Fruit fly (Drosophila melanogaster): ENCODE results near the gene TotE.
A peak's percentile ranks its signal among the peaks of the same experiment; 100 is the strongest.

The TotE gene

DNA sequence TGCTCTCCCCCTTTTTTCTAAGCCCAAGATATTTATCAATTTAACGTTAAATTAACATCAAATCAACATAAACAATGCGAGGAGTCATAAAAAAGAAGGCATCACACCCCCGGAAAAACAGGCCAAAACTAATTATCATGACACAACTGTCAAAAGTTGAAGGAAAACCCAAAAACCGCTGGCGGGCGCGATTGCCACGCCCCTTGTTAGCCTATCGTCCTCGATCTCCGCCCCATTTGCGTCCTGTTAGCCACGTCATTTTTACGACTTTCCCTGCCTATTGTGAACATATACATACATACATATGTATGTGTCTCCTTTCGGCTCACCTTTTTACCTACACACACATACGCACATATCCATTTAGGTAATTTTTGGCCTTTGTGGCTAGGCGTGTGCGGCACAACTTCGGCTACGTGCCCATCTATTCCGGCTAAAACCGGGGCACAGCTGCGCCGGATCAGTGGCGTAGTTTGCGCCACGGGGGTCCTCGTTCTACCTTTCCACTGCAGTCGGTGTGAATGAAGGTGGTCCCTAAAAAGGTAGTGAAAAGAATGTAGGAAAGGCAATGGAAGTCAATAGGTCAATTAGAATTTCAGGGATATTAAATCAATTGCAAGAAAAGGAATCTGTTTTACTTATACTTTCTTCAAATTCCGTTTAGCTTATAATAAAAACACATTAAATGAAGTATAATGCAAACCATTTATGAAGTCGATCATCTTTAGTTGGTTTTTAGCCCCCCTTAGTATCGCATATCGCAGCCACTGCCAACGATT, 46.6 kb downstream of the TotE start (continued):
- TF ChIP-seq stwl (tag; optimal IDR thresholded peaks at IDR 0.05) (no peak), CG7556 (GFP tag; optimal IDR thresholded peaks at IDR 0.05) (peak; percentile 59), B-H2 (GFP tag; optimal IDR thresholded peaks at IDR 0.05) (no peak), MTF-1 (GFP tag; optimal IDR thresholded peaks at IDR 0.05; ENCODE audit: borderline replicate concordance) (no peak), Sry-β (GFP tag; optimal IDR thresholded peaks at IDR 0.05) (no peak), Drgx (GFP tag; IDR thresholded peaks at IDR 0.05) (no peak), lmd (GFP tag; IDR thresholded peaks at IDR 0.05) (peak; percentile 42; the same call in 1 of the 2 replicates), Kr (GFP tag; optimal IDR thresholded peaks at IDR 0.05) (no peak), CG17568 (GFP tag; optimal IDR thresholded peaks at IDR 0.05) (no peak), CG42726 (GFP tag; IDR thresholded peaks at IDR 0.05; ENCODE audit: partially characterized antibody) (no peak), CG14710 (tag; optimal IDR thresholded peaks at IDR 0.05) (peak; percentile 47), dysf (GFP tag; IDR thresholded peaks at IDR 0.05) (peak; percentile 57; the same call in 2 of the 3 replicates), repo (GFP tag; optimal IDR thresholded peaks at IDR 0.05) (no peak), wor (GFP tag; IDR thresholded peaks at IDR 0.05) (peak; percentile 19; the same call in 1 of the 2 replicates), Dref (GFP tag; IDR thresholded peaks at IDR 0.05) (no peak), hb (GFP tag; IDR thresholded peaks at IDR 0.05; ENCODE audit: partially characterized antibody) (no peak), oc (tag; optimal IDR thresholded peaks at IDR 0.05) (no peak), slbo (GFP tag; IDR thresholded peaks at IDR 0.05) (0 out of 2 replicates have a peak, but pooled peaks have one; percentile 17), CG12236 (GFP tag; optimal IDR thresholded peaks at IDR 0.05) (no peak), p53 (GFP tag; optimal IDR thresholded peaks at IDR 0.05) (no peak), CoRest (tag; optimal IDR thresholded peaks at IDR 0.05) (peak; percentile 65), CG2116 (GFP tag; optimal IDR thresholded peaks at IDR 0.05) (no peak), lbe (GFP tag; optimal IDR thresholded peaks at IDR 0.05) (no peak), CG11093 (GFP tag; IDR thresholded peaks at IDR 0.05) (no peak), dmrt11E (tag; optimal IDR thresholded peaks at IDR 0.05) (peak; percentile 67), CG8089 (GFP tag; optimal IDR thresholded peaks at IDR 0.05) (no peak), CG18262 (tag; optimal IDR thresholded peaks at IDR 0.05) (peak; percentile 75), CG10267 (tag; optimal IDR thresholded peaks at IDR 0.05) (peak; percentile 48), Hr51 (GFP tag; optimal IDR thresholded peaks at IDR 0.05) (peak in 1 of 2 experiments; percentile 57), Elba2 (GFP tag; optimal IDR thresholded peaks at IDR 0.05) (peak; percentile 78), ap (GFP tag; IDR thresholded peaks at IDR 0.05) (no peak), trh (GFP tag; optimal IDR thresholded peaks at IDR 0.05) (no peak), tap (tag; optimal IDR thresholded peaks at IDR 0.05) (peak; percentile 27), fu2 (GFP tag; optimal IDR thresholded peaks at IDR 0.05) (peak; percentile 11), Pdp1 (GFP tag; optimal IDR thresholded peaks at IDR 0.05) (peak; percentile 28 to 44), CG6272 (GFP tag; IDR thresholded peaks at IDR 0.05) (0 out of 2 replicates have a peak, but pooled peaks have one; percentile 14), wek (GFP tag; optimal IDR thresholded peaks at IDR 0.05) (no peak), sna (GFP tag; IDR thresholded peaks at IDR 0.05; ENCODE audit: partially characterized antibody) (no peak), ems (GFP tag; optimal IDR thresholded peaks at IDR 0.05) (peak; percentile 8), Hr3 (GFP tag; optimal IDR thresholded peaks at IDR 0.05) (peak; percentile 45), hth (optimal IDR thresholded peaks at IDR 0.05) (no peak), lilli (GFP tag; optimal IDR thresholded peaks at IDR 0.05) (peak; percentile 47), CG13123 (GFP tag; optimal IDR thresholded peaks at IDR 0.05) (no peak), CG2199 (GFP tag; IDR thresholded peaks at IDR 0.05) (0 out of 3 replicates have a peak, but pooled peaks have one; percentile 31), sisA (GFP tag; IDR thresholded peaks at IDR 0.05) (peak; percentile 36; the same call in 1 of the 2 replicates), fru (optimal IDR thresholded peaks at IDR 0.05) (no peak), CG9727 (GFP tag; optimal IDR thresholded peaks at IDR 0.05) (peak; percentile 23), CG12155 (GFP tag; optimal IDR thresholded peaks at IDR 0.05) (peak; percentile 17), CG3407 (GFP tag; optimal IDR thresholded peaks at IDR 0.05) (no peak)

All from whole organism, embryonic.